Worm (Caenorhabditis elegans): ENCODE data around the gene Y53F4B.51.

Y53F4B.51 gene

DNA sequence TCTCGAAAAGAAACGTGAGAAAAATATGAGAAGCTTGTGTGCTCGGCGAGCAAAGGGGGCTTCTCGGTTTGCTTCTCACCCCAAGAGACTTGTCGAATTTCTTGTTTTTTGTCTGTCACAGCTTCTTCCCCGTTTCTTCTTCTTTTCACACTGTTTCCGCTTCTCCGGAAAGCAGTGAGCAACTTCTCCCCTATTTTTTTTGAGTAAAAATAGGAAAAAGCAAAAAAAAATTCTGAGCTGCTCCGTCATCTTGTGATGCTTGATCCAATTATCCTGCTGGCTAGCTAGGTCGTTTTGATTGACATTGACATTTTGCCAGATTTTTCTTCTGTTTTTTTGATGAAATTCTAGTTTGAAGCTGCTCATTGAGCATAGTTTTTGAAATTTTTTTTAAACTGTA lies at the start of gene Y53F4B.51:
TSS of gene Y53F4B.51 (minus strand) at position 63 of the 400 bp plus-strand sequence.
- TF ChIP-seq lin-32 (GFP tag; optimal IDR thresholded peaks at IDR 0.05) (no peak), cnd-1 (tag; optimal IDR thresholded peaks at IDR 0.05) (no peak), ces-1 (GFP tag; optimal IDR thresholded peaks at IDR 0.05) (no peak), mab-5 (tag; optimal IDR thresholded peaks at IDR 0.05) (no peak), ceh-39 (tag; optimal IDR thresholded peaks at IDR 0.05) (no peak), ceh-83 (GFP tag; optimal IDR thresholded peaks at IDR 0.05) (no peak), nhr-237 (tag; optimal IDR thresholded peaks at IDR 0.05) (no peak), nhr-12 (tag; optimal IDR thresholded peaks at IDR 0.05) (no peak), drap-1 (GFP tag; optimal IDR thresholded peaks at IDR 0.05) (no peak), hlh-1 (tag; optimal IDR thresholded peaks at IDR 0.05) (no peak), ztf-11 (tag; optimal IDR thresholded peaks at IDR 0.05) (no peak), unc-39 (tag; optimal IDR thresholded peaks at IDR 0.05) (no peak)

DNA sequence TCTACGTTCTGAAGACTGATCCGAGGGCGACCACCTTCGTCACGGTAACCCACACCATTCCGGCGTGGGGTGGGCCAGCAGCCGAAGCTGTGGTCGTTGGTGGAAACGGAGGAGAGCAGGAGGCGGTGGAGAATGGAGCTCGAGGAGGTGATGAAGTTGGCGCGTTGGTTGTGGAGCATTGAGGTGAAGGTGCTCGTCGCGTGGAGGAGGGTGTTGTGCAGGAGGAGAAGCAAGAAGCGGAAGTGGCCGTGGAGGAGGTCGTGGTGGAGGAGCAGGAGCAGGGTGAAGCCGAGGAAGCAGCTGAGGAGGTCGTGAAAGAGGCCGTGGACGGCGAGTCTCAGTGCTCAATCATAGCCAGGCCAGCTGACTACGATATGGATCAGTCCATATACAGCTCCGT lies 44.0 kb upstream of the Y53F4B.51 start, which contains the start of gene Y53F4B.17:
TSS of gene Y53F4B.17 (plus strand) at position 375 of the 400 bp plus-strand sequence.
- TF ChIP-seq ztf-11 (tag; optimal IDR thresholded peaks at IDR 0.05): no peak
- no peak for TF ChIP-seq snpc-4 (tag; optimal IDR thresholded peaks at IDR 0.05)
- no peak for TF ChIP-seq nhr-28 (tag; optimal IDR thresholded peaks at IDR 0.05)
- no peak for TF ChIP-seq ceh-39 (tag; optimal IDR thresholded peaks at IDR 0.05)
- no peak for TF ChIP-seq nhr-2 (tag; optimal IDR thresholded peaks at IDR 0.05)
- TF ChIP-seq pha-4 (tag; optimal IDR thresholded peaks at IDR 0.05): no peak
- TF ChIP-seq ceh-43 (GFP tag; optimal IDR thresholded peaks at IDR 0.05): no peak
- no peak for TF ChIP-seq unc-120 (tag; optimal IDR thresholded peaks at IDR 0.05; ENCODE audit: poor library complexity, severe bottlenecking)
- no peak for TF ChIP-seq mep-1 (tag; optimal IDR thresholded peaks at IDR 0.05)
- TF ChIP-seq nhr-12 (tag; optimal IDR thresholded peaks at IDR 0.05): no peak
- no peak for TF ChIP-seq ceh-83 (GFP tag; optimal IDR thresholded peaks at IDR 0.05)
- no peak for TF ChIP-seq drap-1 (GFP tag; optimal IDR thresholded peaks at IDR 0.05)
- TF ChIP-seq nhr-76 (tag; optimal IDR thresholded peaks at IDR 0.05): no peak
- TF ChIP-seq blmp-1 (tag; optimal IDR thresholded peaks at IDR 0.05): no peak
- TF ChIP-seq nhr-237 (tag; optimal IDR thresholded peaks at IDR 0.05): no peak

ce11 chrII:15042310-15042709 lies 28.1 kb upstream of the Y53F4B.51 start:
- TF ChIP-seq nhr-28 (tag; optimal IDR thresholded peaks at IDR 0.05) (no peak), nhr-12 (tag; optimal IDR thresholded peaks at IDR 0.05) (no peak), hlh-1 (tag; optimal IDR thresholded peaks at IDR 0.05) (no peak)

ce11 chrII:15039104-15039503 lies 24.9 kb upstream of the Y53F4B.51 start, which contains the start of gene trip-4:
Gene trip-4 (plus strand): TSS chrII:15039404.
- TF ChIP-seq mep-1 (tag; optimal IDR thresholded peaks at IDR 0.05) (no peak), pha-4 (tag; optimal IDR thresholded peaks at IDR 0.05) (no peak), ceh-43 (GFP tag; optimal IDR thresholded peaks at IDR 0.05) (no peak), ceh-39 (tag; optimal IDR thresholded peaks at IDR 0.05) (no peak), cnd-1 (tag; optimal IDR thresholded peaks at IDR 0.05) (no peak), nhr-2 (tag; optimal IDR thresholded peaks at IDR 0.05) (no peak), lin-32 (GFP tag; optimal IDR thresholded peaks at IDR 0.05) (no peak), snpc-4 (tag; optimal IDR thresholded peaks at IDR 0.05) (no peak)

ce11 chrII:15037782-15038181 lies 23.5 kb upstream of the Y53F4B.51 start, which contains the start of gene Y53F4B.14:
Gene Y53F4B.14 (plus strand): TSS chrII:15037991.
- TF ChIP-seq pha-4 (tag; optimal IDR thresholded peaks at IDR 0.05) (no peak), nhr-2 (tag; optimal IDR thresholded peaks at IDR 0.05) (no peak), ceh-83 (GFP tag; optimal IDR thresholded peaks at IDR 0.05) (no peak), ces-1 (GFP tag; optimal IDR thresholded peaks at IDR 0.05) (no peak), unc-39 (tag; optimal IDR thresholded peaks at IDR 0.05) (no peak), sem-2 (GFP tag; optimal IDR thresholded peaks at IDR 0.05) (no peak), ceh-39 (tag; optimal IDR thresholded peaks at IDR 0.05) (no peak), sptf-1 (tag; optimal IDR thresholded peaks at IDR 0.05) (no peak), unc-62 (GFP tag; optimal IDR thresholded peaks at IDR 0.05) (no peak), drap-1 (GFP tag; optimal IDR thresholded peaks at IDR 0.05) (no peak), nhr-76 (tag; optimal IDR thresholded peaks at IDR 0.05) (no peak), bed-3 (GFP tag; optimal IDR thresholded peaks at IDR 0.05) (no peak), elt-3 (tag; optimal IDR thresholded peaks at IDR 0.05) (no peak), tbx-8 (GFP tag; optimal IDR thresholded peaks at IDR 0.05) (no peak), mls-2 (tag; optimal IDR thresholded peaks at IDR 0.05) (no peak), cnd-1 (tag; optimal IDR thresholded peaks at IDR 0.05) (no peak), nhr-12 (tag; optimal IDR thresholded peaks at IDR 0.05) (no peak)

- no peak for TF ChIP-seq lsy-2 (tag; optimal IDR thresholded peaks at IDR 0.05)
- TF ChIP-seq zip-8 (tag; optimal IDR thresholded peaks at IDR 0.05): no peak
- TF ChIP-seq sptf-1 (tag; optimal IDR thresholded peaks at IDR 0.05): no peak
- TF ChIP-seq unc-120 (tag; optimal IDR thresholded peaks at IDR 0.05; ENCODE audit: poor library complexity, severe bottlenecking): no peak
- TF ChIP-seq cnd-1 (tag; optimal IDR thresholded peaks at IDR 0.05): no peak
- TF ChIP-seq ceh-83 (GFP tag; optimal IDR thresholded peaks at IDR 0.05): no peak
- no peak for TF ChIP-seq hlh-1 (tag; optimal IDR thresholded peaks at IDR 0.05)
- no peak for TF ChIP-seq ztf-11 (tag; optimal IDR thresholded peaks at IDR 0.05)
- no peak for TF ChIP-seq elt-1 (tag; optimal IDR thresholded peaks at IDR 0.05; ENCODE audit: borderline replicate concordance, insufficient read depth)
- TF ChIP-seq tbx-8 (GFP tag; optimal IDR thresholded peaks at IDR 0.05): no peak
- TF ChIP-seq nhr-76 (tag; optimal IDR thresholded peaks at IDR 0.05): no peak
Measured at ce11 chrII:15026389-15026788, 12.1 kb upstream of the Y53F4B.51 start.

Data from whole organism, mixed stage, embryonic.